Fruit fly (Drosophila melanogaster) whole organism, wandering third instar larva: ENCODE data around the gene bbg.

Experiments used
- CG9705 ChIP-seq: fragments of 200-800 bp; sonication (Bioruptor generic); optimal IDR thresholded peaks from 2 replicates; lab custom pipeline; 2018; ENCODE audit warnings: missing biosample characterization, mild to moderate bottlenecking, missing genetic modification characterization
- Myc ChIP-seq: fragments of >200 bp; optimal IDR thresholded peaks from 2 replicates; lab custom pipeline; 2017
- jim ChIP-seq: fragments of 175-275, 200-325 bp; sonication (Bioruptor generic); optimal IDR thresholded peaks from 2 replicates; lab custom pipeline; 2016; ENCODE audit warnings: missing biosample characterization, mild to moderate bottlenecking, missing genetic modification characterization
- psq ChIP-seq: fragments of 200-800 bp; sonication (Bioruptor generic); optimal IDR thresholded peaks from 3 replicates; lab custom pipeline; 2017; ENCODE audit warnings: missing biosample characterization, mild to moderate bottlenecking, missing genetic modification characterization, moderate library complexity
- woc ChIP-seq: sonication (Bioruptor generic); optimal IDR thresholded peaks from 2 replicates; lab custom pipeline; 2016; ENCODE audit warnings: missing biosample characterization, mild to moderate bottlenecking, missing genetic modification characterization

DNA sequence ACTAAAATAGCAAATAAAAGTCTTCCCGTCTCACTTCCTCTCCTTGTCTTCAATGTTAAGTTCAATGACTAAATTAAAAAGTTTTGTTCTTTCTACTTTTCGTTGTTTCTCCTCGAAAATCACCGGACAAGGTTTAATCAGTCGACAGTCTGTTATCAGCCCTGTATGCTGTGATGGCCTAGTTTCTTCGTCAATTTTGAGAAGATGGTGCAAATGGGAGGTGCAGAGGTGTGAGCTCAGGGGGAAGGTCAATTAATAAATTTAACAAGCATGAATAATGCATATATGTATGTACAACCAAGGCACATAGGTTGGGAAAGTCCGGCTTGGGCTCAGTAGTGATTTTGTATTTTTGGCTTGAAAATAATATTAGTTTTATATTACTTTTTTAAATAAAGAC is 21.9 kb upstream of the bbg start:
- TF ChIP-seq CG9705 (GFP tag; lab: Kevin White, UChicago) (no peak), Myc (lab: Kevin White, UChicago) (no peak), woc (no peak), psq (GFP tag; lab: Kevin White, UChicago) (no peak), jim (GFP tag; lab: Kevin White, UChicago) (no peak)
